Fruit fly (Drosophila melanogaster) whole organism, embryonic: ENCODE data around the gene CG34348.

Source experiments
- Atf6 ChIP-seq: fragments of 200-800 bp; sonication (Bioruptor generic); IDR thresholded peaks from 2 replicates; pipeline ENCODE4 v1.3.6; 2022; ENCODE audit warnings: missing biosample characterization, missing genetic modification characterization
- BEAF-32 ChIP-seq: fragments of 200-800 bp; sonication (Bioruptor generic); optimal IDR thresholded peaks from 3 replicates; lab custom pipeline; 2017; ENCODE audit warnings: missing biosample characterization, missing genetic modification characterization, mild to moderate bottlenecking, moderate library complexity, missing genetic modification reagents
- Bteb2 ChIP-seq: fragments of 200-800 bp; sonication (Bioruptor generic); optimal IDR thresholded peaks from 2 replicates; lab custom pipeline; 2016; ENCODE audit warnings: missing biosample characterization, missing genetic modification characterization
- CG12391 ChIP-seq: fragments of 200-800 bp; sonication (Bioruptor generic); optimal IDR thresholded peaks from 3 replicates; lab custom pipeline; 2018; ENCODE audit warnings: missing biosample characterization, mild to moderate bottlenecking, missing genetic modification characterization, moderate library complexity
- CG14014 ChIP-seq: fragments of 200-800 bp; sonication (Bioruptor generic); IDR thresholded peaks from 2 replicates; pipeline ENCODE4 v1.3.6; 2022; ENCODE audit warnings: missing biosample characterization, missing genetic modification characterization
- CG15269 ChIP-seq: fragments of 200-800 bp; sonication (Bioruptor generic); optimal IDR thresholded peaks from 2 replicates; lab custom pipeline; 2018; ENCODE audit warnings: missing biosample characterization, mild to moderate bottlenecking, missing genetic modification characterization, moderate library complexity
- CG16815 ChIP-seq: fragments of 200-800 bp; sonication (Bioruptor generic); optimal IDR thresholded peaks from 3 replicates; lab custom pipeline; 2017; ENCODE audit warnings: missing biosample characterization, mild to moderate bottlenecking, missing genetic modification characterization
- CG17612 ChIP-seq: fragments of 200-800 bp; sonication (Bioruptor generic); IDR thresholded peaks from 2 replicates; pipeline ENCODE4 v1.3.6; 2022; ENCODE audit warnings: missing biosample characterization, missing genetic modification characterization
- CG2116 ChIP-seq: fragments of 200-800 bp; sonication (Bioruptor generic); optimal IDR thresholded peaks from 3 replicates; lab custom pipeline; 2018; ENCODE audit warnings: missing biosample characterization, mild to moderate bottlenecking, missing genetic modification characterization
- CG2889 ChIP-seq: fragments of 200-800 bp; sonication (Bioruptor generic); IDR thresholded peaks from 3 replicates; pipeline ENCODE4 v1.3.6; 2022; ENCODE audit warnings: missing biosample characterization, missing genetic modification characterization
- CG3065 ChIP-seq: fragments of 200-800 bp; sonication (Bioruptor generic); optimal IDR thresholded peaks from 2 replicates; lab custom pipeline; 2016; ENCODE audit warnings: missing biosample characterization, missing genetic modification characterization
- CG32767 ChIP-seq: fragments of 200-800 bp; sonication (Bioruptor generic); IDR thresholded peaks from 2 replicates; pipeline ENCODE4 v1.3.6; 2022; ENCODE audit warnings: missing biosample characterization, missing genetic modification characterization
- CG3838 ChIP-seq: fragments of 200-800 bp; sonication (Bioruptor generic); optimal IDR thresholded peaks from 3 replicates; lab custom pipeline; 2016; ENCODE audit warnings: missing biosample characterization, missing genetic modification characterization
- CG4707 ChIP-seq: fragments of 200-800 bp; sonication (Bioruptor generic); optimal IDR thresholded peaks from 2 replicates; lab custom pipeline; 2018; ENCODE audit warnings: missing biosample characterization, mild to moderate bottlenecking, missing genetic modification characterization, moderate library complexity
- CG6765 ChIP-seq: fragments of 200-800 bp; sonication (Bioruptor generic); optimal IDR thresholded peaks from 3 replicates; lab custom pipeline; 2017; ENCODE audit warnings: missing biosample characterization, mild to moderate bottlenecking, missing genetic modification characterization
- CG7372 ChIP-seq: fragments of 200-800 bp; sonication (Bioruptor generic); IDR thresholded peaks from 2 replicates; pipeline ENCODE4 v1.3.6; 2022; ENCODE audit warnings: missing biosample characterization, missing genetic modification characterization
- CG8944 ChIP-seq: fragments of 200-800 bp; sonication (Bioruptor generic); optimal IDR thresholded peaks from 3 replicates; lab custom pipeline; 2016; ENCODE audit warnings: missing biosample characterization, missing genetic modification characterization
- CTCF ChIP-seq: fragments of 200-800 bp; sonication (Bioruptor generic); optimal IDR thresholded peaks from 2 replicates; lab custom pipeline; 2017; ENCODE audit warnings: missing biosample characterization, mild to moderate bottlenecking, missing genetic modification characterization, moderate library complexity
- Dbx ChIP-seq: fragments of 200-800 bp; sonication (Bioruptor generic); IDR thresholded peaks from 3 replicates; pipeline ENCODE4 v1.3.6; 2022; ENCODE audit warnings: missing biosample characterization, missing genetic modification characterization
- Dip3 ChIP-seq: fragments of 200-800 bp; sonication (Bioruptor generic); optimal IDR thresholded peaks from 3 replicates; lab custom pipeline; 2016; ENCODE audit warnings: missing biosample characterization, missing genetic modification characterization
- Fer1 ChIP-seq: fragments of 200-800 bp; sonication (Bioruptor generic); optimal IDR thresholded peaks from 2 replicates; lab custom pipeline; 2017; ENCODE audit warnings: missing biosample characterization, mild to moderate bottlenecking, missing genetic modification characterization
- Gsc ChIP-seq: fragments of 200-800 bp; sonication (Bioruptor generic); IDR thresholded peaks from 2 replicates; pipeline ENCODE4 v1.3.6; 2022; ENCODE audit warnings: missing biosample characterization, missing genetic modification characterization
- HLH3B ChIP-seq: fragments of 200-800 bp; sonication (Bioruptor generic); IDR thresholded peaks from 2 replicates; pipeline ENCODE4 v1.3.6; 2022; ENCODE audit warnings: missing biosample characterization, missing genetic modification characterization
- HLH54F ChIP-seq: fragments of 200-800 bp; sonication (Bioruptor generic); optimal IDR thresholded peaks from 3 replicates; lab custom pipeline; 2016; ENCODE audit warnings: missing biosample characterization, missing genetic modification characterization
- HmgZ ChIP-seq: fragments of 200-800 bp; sonication (Bioruptor generic); optimal IDR thresholded peaks from 2 replicates; lab custom pipeline; 2018; ENCODE audit warnings: missing biosample characterization, mild to moderate bottlenecking, missing genetic modification characterization
- Hr51 ChIP-seq, 2 experiments: fragments of 200-800 bp; sonication (Bioruptor generic); optimal IDR thresholded peaks; 2 replicates in 1 of 2; 3 replicates in 1 of 2; lab custom pipeline; 2016 to 2018; ENCODE audit warnings: missing biosample characterization in 2 of 2, missing genetic modification characterization in 2 of 2, mild to moderate bottlenecking in 1 of 2, moderate library complexity in 1 of 2
- Neu2 ChIP-seq: fragments of 200-800 bp; sonication (Bioruptor generic); optimal IDR thresholded peaks from 3 replicates; lab custom pipeline; 2016; ENCODE audit warnings: missing biosample characterization, missing genetic modification characterization, borderline replicate concordance
- Rx ChIP-seq: fragments of 200-800 bp; sonication (Bioruptor generic); IDR thresholded peaks from 2 replicates; pipeline ENCODE4 v1.3.6; 2022; ENCODE audit warnings: missing biosample characterization, missing genetic modification characterization
- Side ChIP-seq: fragments of 200-800 bp; sonication (Bioruptor generic); optimal IDR thresholded peaks from 2 replicates; lab custom pipeline; 2016; ENCODE audit warnings: missing biosample characterization, missing genetic modification characterization
- Spps ChIP-seq: fragments of 200-800 bp; sonication (Bioruptor generic); optimal IDR thresholded peaks from 2 replicates; lab custom pipeline; 2018; ENCODE audit warnings: missing biosample characterization, mild to moderate bottlenecking, missing genetic modification characterization
- Taf1 ChIP-seq: fragments of 200-800 bp; sonication (Bioruptor generic); IDR thresholded peaks from 2 replicates; pipeline ENCODE4 v1.3.6; 2022; ENCODE audit warnings: missing biosample characterization, missing genetic modification characterization
- ap ChIP-seq: fragments of 200-800 bp; sonication (Bioruptor generic); IDR thresholded peaks from 2 replicates; pipeline ENCODE4 v1.3.6; 2022; ENCODE audit warnings: missing biosample characterization, missing genetic modification characterization
- cato ChIP-seq: fragments of 200-800 bp; sonication (Bioruptor generic); optimal IDR thresholded peaks from 2 replicates; lab custom pipeline; 2016; ENCODE audit warnings: missing biosample characterization, missing genetic modification characterization, borderline replicate concordance
- chif ChIP-seq, 2 experiments: fragments of 200-800 bp; sonication (Bioruptor generic); optimal IDR thresholded peaks; 3 replicates each; lab custom pipeline; 2016; ENCODE audit warnings: missing biosample characterization in 2 of 2, missing genetic modification characterization in 2 of 2
- crol ChIP-seq: fragments of 200-800 bp; sonication (Bioruptor generic); IDR thresholded peaks from 2 replicates; pipeline ENCODE4 v1.3.6; 2022; ENCODE audit warnings: missing biosample characterization, missing genetic modification characterization
- crp ChIP-seq, 2 experiments: fragments of 200-800 bp; sonication (Bioruptor generic); optimal IDR thresholded peaks; 2 replicates in 1 of 2; 3 replicates in 1 of 2; lab custom pipeline; 2017; ENCODE audit warnings: missing biosample characterization in 2 of 2, missing genetic modification characterization in 2 of 2, mild to moderate bottlenecking in 1 of 2, moderate library complexity in 1 of 2
- esg ChIP-seq: fragments of 200-800 bp; sonication (Bioruptor generic); conservative IDR thresholded peaks from 2 replicates; pipeline ENCODE4 v1.3.6; 2022; ENCODE audit warnings: missing biosample characterization, missing genetic modification characterization
- fd96Cb ChIP-seq: fragments of 200-800 bp; sonication (Bioruptor generic); optimal IDR thresholded peaks from 2 replicates; lab custom pipeline; 2018; ENCODE audit warnings: missing biosample characterization, mild to moderate bottlenecking, missing genetic modification characterization, moderate library complexity
- hbn ChIP-seq: fragments of 200-800 bp; sonication (Bioruptor generic); IDR thresholded peaks from 2 replicates; pipeline ENCODE4 v1.3.6; 2022; ENCODE audit warnings: missing biosample characterization, missing genetic modification characterization; ENCODE audit not compliant: partially characterized antibody
- inv ChIP-seq: fragments of 200-800 bp; sonication (Bioruptor generic); IDR thresholded peaks from 2 replicates; pipeline ENCODE4 v1.3.6; 2022; ENCODE audit warnings: missing biosample characterization, missing genetic modification characterization; ENCODE audit not compliant: partially characterized antibody
- ken ChIP-seq: fragments of 200-800 bp; sonication (Bioruptor generic); IDR thresholded peaks from 3 replicates; pipeline ENCODE4 v1.3.6; 2022; ENCODE audit warnings: missing biosample characterization, missing genetic modification characterization
- lmd ChIP-seq: fragments of 200-800 bp; sonication (Bioruptor generic); IDR thresholded peaks from 2 replicates; pipeline ENCODE4 v1.3.6; 2022; ENCODE audit warnings: missing biosample characterization, missing genetic modification characterization
- peb ChIP-seq: fragments of 200-800 bp; sonication (Bioruptor generic); IDR thresholded peaks from 2 replicates; pipeline ENCODE4 v1.3.6; 2022; ENCODE audit warnings: missing biosample characterization, missing genetic modification characterization
- salm ChIP-seq: fragments of 200-800 bp; sonication (Bioruptor generic); optimal IDR thresholded peaks from 2 replicates; lab custom pipeline; 2018; ENCODE audit warnings: missing biosample characterization, mild to moderate bottlenecking, missing genetic modification characterization
- sd ChIP-seq: fragments of 200-800 bp; sonication (Bioruptor generic); optimal IDR thresholded peaks from 3 replicates; lab custom pipeline; 2018; ENCODE audit warnings: missing biosample characterization, mild to moderate bottlenecking, missing genetic modification characterization, moderate library complexity
- sens ChIP-seq: fragments of 200-800 bp; sonication (Bioruptor generic); peaks from one replicate; lab custom pipeline; 2016; ENCODE audit warnings: missing biosample characterization, missing genetic modification characterization
- sim ChIP-seq: fragments of 200-800 bp; sonication (Bioruptor generic); IDR thresholded peaks from 2 replicates; pipeline ENCODE4 v1.3.6; 2022; ENCODE audit warnings: missing biosample characterization, missing genetic modification characterization
- slou ChIP-seq: fragments of 200-800 bp; sonication (Bioruptor generic); optimal IDR thresholded peaks from 3 replicates; lab custom pipeline; 2016; ENCODE audit warnings: missing biosample characterization, missing genetic modification characterization
- sug ChIP-seq: fragments of 200-800 bp; optimal IDR thresholded peaks from 2 replicates; lab custom pipeline; 2019; ENCODE audit warnings: missing biosample characterization, mild to moderate bottlenecking, missing genetic modification characterization, moderate library complexity
- ttk ChIP-seq: fragments of 200-800 bp; sonication (Bioruptor generic); IDR thresholded peaks from 2 replicates; pipeline ENCODE4 v2.1.2; 2022; ENCODE audit warnings: missing biosample characterization, missing genetic modification characterization
- vvl ChIP-seq: fragments of 200-800 bp; sonication (Bioruptor generic); IDR thresholded peaks from 2 replicates; pipeline ENCODE4 v1.3.6; 2022; ENCODE audit warnings: missing biosample characterization, missing genetic modification characterization

CG34348 gene

DNA sequence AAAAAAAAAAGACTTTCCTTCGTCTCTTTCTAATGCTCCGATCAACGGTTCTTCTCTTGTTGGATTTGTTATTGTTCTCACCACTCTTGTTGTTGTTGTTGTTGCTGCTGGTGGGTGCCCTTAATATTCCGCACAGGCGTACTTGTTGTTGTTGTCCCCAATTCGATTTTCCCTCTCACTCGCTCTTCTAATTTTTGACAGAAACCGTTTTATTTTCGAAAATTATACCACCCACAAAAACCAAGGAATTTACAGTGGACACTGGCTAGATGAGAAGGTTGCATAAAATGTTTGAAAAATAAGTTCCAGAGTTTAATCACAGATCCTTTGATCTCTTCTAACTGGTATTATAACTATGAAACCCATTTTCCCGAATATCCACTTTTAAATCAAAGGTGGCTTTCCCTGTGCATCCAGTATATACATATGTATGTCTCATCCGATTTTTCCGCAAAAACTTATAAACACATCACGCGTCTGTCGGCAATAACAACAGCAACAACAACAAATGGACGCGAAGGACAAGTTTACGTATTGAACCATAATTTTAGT is 51.8 kb downstream of the CG34348 start (continued):
- TF ChIP-seq hbn, result no peak
- TF ChIP-seq Dip3, result peak; percentile 19
- no peak for TF ChIP-seq slou
- TF ChIP-seq Rx (GFP tag; lab: Robert Waterston, UW), result peak; percentile 68
- TF ChIP-seq sug, result peak; percentile 11
- peak; percentile 19; the same call in 1 of the 2 replicates for TF ChIP-seq CG7372 (GFP tag; lab: Robert Waterston, UW)
- no peak for TF ChIP-seq inv (GFP tag; lab: Robert Waterston, UW)
- TF ChIP-seq chif (GFP tag; optimal IDR thresholded peaks at IDR 0.05; lab: Kevin White, UChicago), result peak in 1 of 2 experiments; percentile 9
- peak; percentile 73; the same call in 1 of the 2 replicates for TF ChIP-seq lmd (GFP tag; lab: Robert Waterston, UW)
- TF ChIP-seq CG6765 (GFP tag; lab: Kevin White, UChicago), result no peak
- TF ChIP-seq fd96Cb (tag; lab: Kevin White, UChicago), result peak; percentile 32
- no peak for TF ChIP-seq peb (GFP tag; lab: Robert Waterston, UW)
- no peak for TF ChIP-seq Neu2 (GFP tag; lab: Kevin White, UChicago)
- TF ChIP-seq CG15269 (tag; lab: Kevin White, UChicago), result peak; percentile 70
- 0 out of 3 replicates have a peak, but pooled peaks have one; percentile 55 for TF ChIP-seq ken (GFP tag; lab: Robert Waterston, UW)
- TF ChIP-seq sens (GFP tag; lab: Kevin White, UChicago), result peak; percentile 77
- TF ChIP-seq cato, result no peak
- peak; percentile 68 for TF ChIP-seq esg (GFP tag; lab: Robert Waterston, UW)
- TF ChIP-seq Hr51 (GFP tag; optimal IDR thresholded peaks at IDR 0.05; lab: Kevin White, UChicago), result peak in 1 of 2 experiments; percentile 49
- TF ChIP-seq salm (tag; lab: Kevin White, UChicago), result peak; percentile 13
- TF ChIP-seq CG3065 (GFP tag; lab: Kevin White, UChicago), result no peak
- peak; percentile 97 for TF ChIP-seq sd (tag; lab: Kevin White, UChicago)
- TF ChIP-seq CG4707, result no peak
- TF ChIP-seq Side (GFP tag; lab: Kevin White, UChicago), result peak; percentile 8
- peak; percentile 42 for TF ChIP-seq ttk
- TF ChIP-seq HmgZ, result peak; percentile 26
- peak; percentile 40 for TF ChIP-seq CG8944 (GFP tag; lab: Kevin White, UChicago)
- TF ChIP-seq Bteb2 (GFP tag; lab: Kevin White, UChicago), result no peak
- peak; percentile 50; the same call in 2 of the 3 replicates for TF ChIP-seq Dbx (GFP tag; lab: Robert Waterston, UW)
- TF ChIP-seq HLH3B (GFP tag; lab: Robert Waterston, UW), result peak; percentile 44; the same call in 1 of the 2 replicates
- peak; percentile 48; the same call in 1 of the 3 replicates for TF ChIP-seq CG2889 (GFP tag; lab: Robert Waterston, UW)
- no peak for TF ChIP-seq HLH54F
- no peak for TF ChIP-seq CG3838
- peak; percentile 50; the same call in 1 of the 2 replicates for TF ChIP-seq CG14014 (GFP tag; lab: Robert Waterston, UW)
- no peak for TF ChIP-seq CG16815 (GFP tag; lab: Kevin White, UChicago)
- no peak for TF ChIP-seq Spps
- peak; percentile 1 for TF ChIP-seq Fer1 (GFP tag; lab: Kevin White, UChicago)
- 0 out of 2 replicates have a peak, but pooled peaks have one; percentile 43 for TF ChIP-seq ap (GFP tag; lab: Robert Waterston, UW)
- no peak for TF ChIP-seq CTCF (GFP tag; lab: Kevin White, UChicago)
- no peak for TF ChIP-seq CG32767 (GFP tag; lab: Robert Waterston, UW)
- TF ChIP-seq Taf1 (GFP tag; lab: Robert Waterston, UW), result peak; percentile 56
- TF ChIP-seq crp (GFP tag; optimal IDR thresholded peaks at IDR 0.05; lab: Kevin White, UChicago), result no peak
- peak; percentile 42; the same call in 1 of the 2 replicates for TF ChIP-seq CG17612 (GFP tag; lab: Robert Waterston, UW)
- TF ChIP-seq crol (GFP tag; lab: Robert Waterston, UW), result no peak
- no peak for TF ChIP-seq sim
- peak; percentile 75 for TF ChIP-seq vvl (GFP tag; lab: Robert Waterston, UW)
- peak; percentile 5 for TF ChIP-seq CG12391 (tag; lab: Kevin White, UChicago)
- no peak for TF ChIP-seq CG2116 (GFP tag; lab: Kevin White, UChicago)
- no peak for TF ChIP-seq Gsc (GFP tag; lab: Robert Waterston, UW)
- peak; percentile 34; the same call in 1 of the 2 replicates for TF ChIP-seq Atf6
- TF ChIP-seq BEAF-32 (GFP tag; lab: Kevin White, UChicago), result no peak
